Worm (Caenorhabditis elegans): Measurements from ENCODE around the gene glc-1.

DNA sequence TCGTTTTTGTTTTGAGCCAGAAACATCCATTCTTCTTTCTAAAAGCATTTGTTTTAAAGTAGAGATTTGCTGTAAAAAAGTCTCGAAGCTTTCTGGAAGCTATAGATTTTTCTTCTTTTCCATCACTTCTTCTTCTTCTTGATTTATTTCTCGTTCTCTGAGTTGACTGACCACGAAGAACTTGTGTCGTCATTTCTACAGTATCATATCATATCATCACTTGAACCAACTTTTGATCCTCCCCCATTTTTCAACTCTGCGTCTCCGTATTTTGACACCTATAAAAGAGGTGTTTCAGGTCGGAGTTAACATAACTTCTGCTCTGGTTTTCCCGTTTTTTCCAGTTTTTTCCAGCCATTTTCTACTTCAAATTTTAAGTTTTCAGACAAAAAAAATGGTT is 4.9 kb upstream of the glc-1 start, which contains the start of gene F11A5.9:
- TF ChIP-seq snpc-4 (tag; optimal IDR thresholded peaks at IDR 0.05) = no peak
- no peak for TF ChIP-seq elt-1 (tag; optimal IDR thresholded peaks at IDR 0.05; ENCODE audit: borderline replicate concordance, insufficient read depth)
- no peak for TF ChIP-seq elt-3 (tag; optimal IDR thresholded peaks at IDR 0.05)

Data from whole organism, mixed stage, embryonic.